Fruit fly (Drosophila melanogaster) whole organism, embryonic: ENCODE data around the gene CG42716.

Experiments
- Abd-B ChIP-seq: fragments of 200-800 bp; sonication (Bioruptor generic); optimal IDR thresholded peaks from 2 replicates; lab custom pipeline; 2018; ENCODE audit warnings: missing biosample characterization, mild to moderate bottlenecking, missing genetic modification characterization, moderate library complexity
- Atf6 ChIP-seq: fragments of 200-800 bp; sonication (Bioruptor generic); IDR thresholded peaks from 2 replicates; pipeline ENCODE4 v1.3.6; 2022; ENCODE audit warnings: missing biosample characterization, missing genetic modification characterization
- CG10274 ChIP-seq: fragments of 200-800 bp; sonication (Bioruptor generic); optimal IDR thresholded peaks from 3 replicates; lab custom pipeline; 2017; ENCODE audit warnings: missing biosample characterization, mild to moderate bottlenecking, missing genetic modification characterization
- CG10543 ChIP-seq: fragments of 200-800 bp; sonication (Bioruptor generic); optimal IDR thresholded peaks from 3 replicates; lab custom pipeline; 2017; ENCODE audit warnings: missing biosample characterization, mild to moderate bottlenecking, missing genetic modification characterization, moderate library complexity
- CG11247 ChIP-seq: fragments of 200-800 bp; sonication (Bioruptor generic); IDR thresholded peaks from 2 replicates; pipeline ENCODE4 v1.3.6; 2022; ENCODE audit warnings: missing biosample characterization, missing genetic modification characterization
- CG13775 ChIP-seq: fragments of 200-800 bp; sonication (Bioruptor generic); optimal IDR thresholded peaks from 3 replicates; lab custom pipeline; 2017; ENCODE audit warnings: missing biosample characterization, mild to moderate bottlenecking, missing genetic modification characterization
- CG1792 ChIP-seq: fragments of 200-800 bp; sonication (Bioruptor generic); optimal IDR thresholded peaks from 2 replicates; lab custom pipeline; 2016; ENCODE audit warnings: missing biosample characterization, missing genetic modification characterization
- CG2199 ChIP-seq: fragments of 200-800 bp; sonication (Bioruptor generic); IDR thresholded peaks from 3 replicates; pipeline ENCODE4 v1.3.6; 2022; ENCODE audit warnings: missing biosample characterization, missing genetic modification characterization
- CG30431 ChIP-seq: fragments of 200-800 bp; sonication (Bioruptor generic); optimal IDR thresholded peaks from 2 replicates; lab custom pipeline; 2017; ENCODE audit warnings: missing biosample characterization, missing genetic modification characterization
- CG31224 ChIP-seq: fragments of 200-800 bp; sonication (Bioruptor generic); IDR thresholded peaks from 2 replicates; pipeline ENCODE4 v1.3.6; 2022; ENCODE audit warnings: missing biosample characterization, missing genetic modification characterization
- CG31365 ChIP-seq: fragments of 200-800 bp; sonication (Bioruptor generic); optimal IDR thresholded peaks from 2 replicates; lab custom pipeline; 2018; ENCODE audit warnings: missing biosample characterization, mild to moderate bottlenecking, missing genetic modification characterization
- CG3838 ChIP-seq: fragments of 200-800 bp; sonication (Bioruptor generic); optimal IDR thresholded peaks from 3 replicates; lab custom pipeline; 2016; ENCODE audit warnings: missing biosample characterization, missing genetic modification characterization
- CG4707 ChIP-seq: fragments of 200-800 bp; sonication (Bioruptor generic); optimal IDR thresholded peaks from 2 replicates; lab custom pipeline; 2018; ENCODE audit warnings: missing biosample characterization, mild to moderate bottlenecking, missing genetic modification characterization, moderate library complexity
- CG8281 ChIP-seq: fragments of 200-800 bp; sonication (Bioruptor generic); optimal IDR thresholded peaks from 2 replicates; lab custom pipeline; 2018; ENCODE audit warnings: missing biosample characterization, mild to moderate bottlenecking, missing genetic modification characterization, moderate library complexity
- CG8924 ChIP-seq: fragments of 200-800 bp; optimal IDR thresholded peaks from 3 replicates; lab custom pipeline; 2019; ENCODE audit warnings: missing biosample characterization, mild to moderate bottlenecking, missing genetic modification characterization, moderate library complexity
- CrebB ChIP-seq: fragments of 200-800 bp; sonication (Bioruptor generic); optimal IDR thresholded peaks from 3 replicates; lab custom pipeline; 2018; ENCODE audit warnings: missing biosample characterization, mild to moderate bottlenecking, missing genetic modification characterization
- D19B ChIP-seq: fragments of 200-800 bp; sonication (Bioruptor generic); optimal IDR thresholded peaks from 2 replicates; lab custom pipeline; 2017; ENCODE audit warnings: missing biosample characterization, mild to moderate bottlenecking, missing genetic modification characterization
- HHEX ChIP-seq: fragments of 200-800 bp; sonication (Bioruptor generic); optimal IDR thresholded peaks from 3 replicates; lab custom pipeline; 2017; ENCODE audit warnings: missing biosample characterization, mild to moderate bottlenecking, missing genetic modification characterization, missing genetic modification reagents
- HLHmδ ChIP-seq: fragments of 200-800 bp; sonication (Bioruptor generic); optimal IDR thresholded peaks from 2 replicates; lab custom pipeline; 2018; ENCODE audit warnings: missing biosample characterization, mild to moderate bottlenecking, missing genetic modification characterization, moderate library complexity
- Hr51 ChIP-seq, 2 experiments: fragments of 200-800 bp; sonication (Bioruptor generic); optimal IDR thresholded peaks; 2 replicates in 1 of 2; 3 replicates in 1 of 2; lab custom pipeline; 2016 to 2018; ENCODE audit warnings: missing biosample characterization in 2 of 2, missing genetic modification characterization in 2 of 2, mild to moderate bottlenecking in 1 of 2, moderate library complexity in 1 of 2
- Hr78 ChIP-seq, 2 experiments: fragments of 200-800 bp in 1 of 2; fragments of >200 bp in 1 of 2; sonication (Bioruptor generic) in 1 of 2; optimal IDR thresholded peaks; 2 replicates each; lab custom pipeline; 2017 to 2019; ENCODE audit warnings: missing biosample characterization in 2 of 2, missing genetic modification characterization in 2 of 2, mild to moderate bottlenecking in 1 of 2, moderate library complexity in 1 of 2
- Jarid2 ChIP-seq: fragments of 200-800 bp; sonication (Bioruptor generic); optimal IDR thresholded peaks from 3 replicates; lab custom pipeline; 2017; ENCODE audit warnings: mild to moderate bottlenecking, missing biosample characterization, missing genetic modification reagents, missing genetic modification characterization
- Mad ChIP-seq: fragments of 200-800 bp; sonication (Bioruptor generic); optimal IDR thresholded peaks from 2 replicates; lab custom pipeline; 2016; ENCODE audit warnings: missing biosample characterization, missing genetic modification characterization
- Nf-YA ChIP-seq: fragments of 200-800 bp; sonication (Bioruptor generic); IDR thresholded peaks from 2 replicates; pipeline ENCODE4 v1.3.6; 2022; ENCODE audit warnings: missing biosample characterization, missing genetic modification characterization
- Optix ChIP-seq: fragments of 200-800 bp; sonication (Bioruptor generic); IDR thresholded peaks from 3 replicates; pipeline ENCODE4 v1.3.6; 2022; ENCODE audit warnings: missing biosample characterization, missing genetic modification characterization
- Spps ChIP-seq: fragments of 200-800 bp; sonication (Bioruptor generic); optimal IDR thresholded peaks from 2 replicates; lab custom pipeline; 2018; ENCODE audit warnings: missing biosample characterization, mild to moderate bottlenecking, missing genetic modification characterization
- Sry-β ChIP-seq: fragments of 200-800 bp; sonication (Bioruptor generic); optimal IDR thresholded peaks from 2 replicates; lab custom pipeline; 2018; ENCODE audit warnings: missing biosample characterization, mild to moderate bottlenecking, missing genetic modification characterization, moderate library complexity
- Tbp ChIP-seq: fragments of >200 bp; optimal IDR thresholded peaks from 2 replicates; lab custom pipeline; 2018; ENCODE audit warnings: missing biosample characterization, missing genetic modification characterization
- Vsx1 ChIP-seq: fragments of 200-800 bp; sonication (Bioruptor generic); optimal IDR thresholded peaks from 2 replicates; lab custom pipeline; 2017; ENCODE audit warnings: missing biosample characterization, mild to moderate bottlenecking, missing genetic modification characterization, missing genetic modification reagents
- Xrp1 ChIP-seq: fragments of 200-800 bp; sonication (Bioruptor generic); IDR thresholded peaks from 2 replicates; pipeline ENCODE4 v1.3.6; 2022; ENCODE audit warnings: missing biosample characterization, missing genetic modification characterization
- abd-A ChIP-seq: fragments of 200-800 bp; sonication (Bioruptor generic); optimal IDR thresholded peaks from 3 replicates; lab custom pipeline; 2019; ENCODE audit warnings: missing biosample characterization, mild to moderate bottlenecking, missing genetic modification characterization, moderate library complexity
- ato ChIP-seq: fragments of 200-800 bp; sonication (Bioruptor generic); IDR thresholded peaks from 2 replicates; pipeline ENCODE4 v1.3.6; 2022; ENCODE audit warnings: missing biosample characterization, missing genetic modification characterization; ENCODE audit not compliant: partially characterized antibody
- bowl ChIP-seq: fragments of 200-800 bp; sonication (Bioruptor generic); IDR thresholded peaks from 2 replicates; pipeline ENCODE4 v1.3.6; 2022; ENCODE audit warnings: missing biosample characterization, missing genetic modification characterization
- bsh ChIP-seq, 2 experiments: fragments of 200-800 bp; sonication (Bioruptor generic); optimal IDR thresholded peaks; 2 replicates each; lab custom pipeline; 2017 to 2018; ENCODE audit warnings: mild to moderate bottlenecking in 2 of 2, missing biosample characterization in 2 of 2, missing genetic modification characterization in 2 of 2, moderate library complexity in 1 of 2
- btn ChIP-seq: fragments of 200-800 bp; sonication (Bioruptor generic); optimal IDR thresholded peaks from 2 replicates; lab custom pipeline; 2016; ENCODE audit warnings: missing biosample characterization, missing genetic modification characterization
- dan ChIP-seq: fragments of 200-800 bp; sonication (Bioruptor generic); IDR thresholded peaks from 2 replicates; pipeline ENCODE4 v1.3.6; 2022; ENCODE audit warnings: missing biosample characterization, missing genetic modification characterization
- pan ChIP-seq, 4 experiments: fragments of >200 bp in 3 of 4; fragments of 200-800 bp in 1 of 4; sonication (Bioruptor generic) in 1 of 4; optimal IDR thresholded peaks in 3 of 4; IDR thresholded peaks in 1 of 4; 2 replicates each; pipeline versions ENCODE4 v1.3.6 to Lab custom; 2017 to 2022; ENCODE audit warnings: missing biosample characterization in 2 of 4, missing genetic modification characterization in 2 of 4, mixed read lengths in 1 of 4
- pnt ChIP-seq: fragments of 200-800 bp; sonication (Bioruptor generic); optimal IDR thresholded peaks from 3 replicates; lab custom pipeline; 2016; ENCODE audit warnings: missing biosample characterization, missing genetic modification characterization
- row ChIP-seq: fragments of 200-800 bp; sonication (Bioruptor generic); IDR thresholded peaks from 3 replicates; pipeline ENCODE4 v1.3.6; 2022; ENCODE audit warnings: missing biosample characterization, missing genetic modification characterization
- run ChIP-seq: fragments of 200-800 bp; sonication (Bioruptor generic); optimal IDR thresholded peaks from 3 replicates; lab custom pipeline; 2018; ENCODE audit warnings: missing biosample characterization, mild to moderate bottlenecking, missing genetic modification characterization
- seq ChIP-seq: fragments of 200-800 bp; sonication (Bioruptor generic); IDR thresholded peaks from 2 replicates; pipeline ENCODE4 v1.3.6; 2022; ENCODE audit warnings: missing biosample characterization, missing genetic modification characterization
- sisA ChIP-seq: fragments of 200-800 bp; sonication (Bioruptor generic); IDR thresholded peaks from 2 replicates; pipeline ENCODE4 v1.3.6; 2022; ENCODE audit warnings: missing biosample characterization, missing genetic modification characterization
- slp2 ChIP-seq: fragments of 200-800 bp; sonication (Bioruptor generic); optimal IDR thresholded peaks from 2 replicates; lab custom pipeline; 2016; ENCODE audit warnings: missing biosample characterization, missing genetic modification characterization
- ssp ChIP-seq: fragments of 200-800 bp; sonication (Bioruptor generic); IDR thresholded peaks from 2 replicates; pipeline ENCODE4 v1.3.6; 2022; ENCODE audit warnings: missing biosample characterization, missing genetic modification characterization
- stc ChIP-seq: fragments of 200-800 bp; sonication (Bioruptor generic); IDR thresholded peaks from 2 replicates; pipeline ENCODE4 v1.3.6; 2022; ENCODE audit warnings: missing biosample characterization, missing genetic modification characterization
- sug ChIP-seq: fragments of 200-800 bp; optimal IDR thresholded peaks from 2 replicates; lab custom pipeline; 2019; ENCODE audit warnings: missing biosample characterization, mild to moderate bottlenecking, missing genetic modification characterization, moderate library complexity
- tna ChIP-seq: fragments of 200-800 bp; sonication (Bioruptor generic); IDR thresholded peaks from 2 replicates; pipeline ENCODE4 v1.3.6; 2022; ENCODE audit warnings: missing biosample characterization, missing genetic modification characterization; ENCODE audit not compliant: partially characterized antibody
- vvl ChIP-seq: fragments of 200-800 bp; sonication (Bioruptor generic); IDR thresholded peaks from 2 replicates; pipeline ENCODE4 v1.3.6; 2022; ENCODE audit warnings: missing biosample characterization, missing genetic modification characterization
- zfh1 ChIP-seq: fragments of 200-800 bp; sonication (Bioruptor generic); IDR thresholded peaks from 3 replicates; pipeline ENCODE4 v1.3.6; 2022; ENCODE audit warnings: missing biosample characterization, missing genetic modification characterization

CG42716 gene

dm6 chr3L:16056101-16056891 lies 22.7 kb downstream of the CG42716 start (continued):
- TF ChIP-seq Hr78 (GFP tag; optimal IDR thresholded peaks at IDR 0.05; lab: Kevin White, UChicago) (peak in 1 of 2 experiments; percentile 71), slp2 (GFP tag; lab: Kevin White, UChicago) (no peak), Jarid2 (no peak), btn (GFP tag; lab: Kevin White, UChicago) (no peak), Nf-YA (no peak), dan (GFP tag; lab: Robert Waterston, UW) (no peak), CG31224 (GFP tag; lab: Robert Waterston, UW) (no peak), row (GFP tag; lab: Robert Waterston, UW) (no peak), sug (tag; lab: Kevin White, UChicago) (no peak), run (tag; lab: Kevin White, UChicago) (no peak), abd-A (no peak), CG3838 (no peak), CG31365 (tag; lab: Kevin White, UChicago) (no peak), CG8924 (tag; lab: Kevin White, UChicago) (no peak), Tbp (GFP tag; lab: Kevin White, UChicago) (no peak), CG30431 (GFP tag; lab: Kevin White, UChicago) (no peak), CG11247 (GFP tag; lab: Robert Waterston, UW) (no peak), Atf6 (GFP tag; lab: Robert Waterston, UW) (no peak), vvl (GFP tag; lab: Robert Waterston, UW) (no peak), pan (optimal IDR thresholded peaks at IDR 0.05; lab: Kevin White, UChicago) (no peak), pan (GFP tag; optimal IDR thresholded peaks at IDR 0.05 in 1 of 2, IDR thresholded peaks at IDR 0.05 in 1 of 2) (no peak), CG1792 (GFP tag; lab: Kevin White, UChicago) (no peak), Abd-B (GFP tag; lab: Kevin White, UChicago) (no peak), D19B (GFP tag; lab: Kevin White, UChicago) (no peak), CG8281 (tag; lab: Kevin White, UChicago) (peak; percentile 3), ato (no peak), Sry-β (peak; percentile 16), CG13775 (GFP tag; lab: Kevin White, UChicago) (no peak), Vsx1 (peak; percentile 20), CG10274 (GFP tag; lab: Kevin White, UChicago) (no peak), HHEX (no peak), CG2199 (GFP tag; lab: Robert Waterston, UW) (no peak), stc (no peak), bsh (GFP tag; optimal IDR thresholded peaks at IDR 0.05; lab: Kevin White, UChicago) (peak in 1 of 2 experiments; percentile 56), CrebB (tag; lab: Kevin White, UChicago) (no peak), CG10543 (GFP tag; lab: Kevin White, UChicago) (peak; percentile 31), sisA (GFP tag; lab: Robert Waterston, UW) (no peak), zfh1 (GFP tag; lab: Robert Waterston, UW) (peak; percentile 40; the same call in 1 of the 3 replicates), Xrp1 (peak; percentile 67), seq (GFP tag; lab: Robert Waterston, UW) (no peak), Mad (GFP tag; lab: Kevin White, UChicago) (no peak), HLHmδ (GFP tag; lab: Kevin White, UChicago) (peak; percentile 55), tna (GFP tag; lab: Robert Waterston, UW) (no peak), ssp (GFP tag; lab: Robert Waterston, UW) (no peak), CG4707 (no peak), bowl (GFP tag; lab: Robert Waterston, UW) (no peak), Spps (tag; lab: Kevin White, UChicago) (peak; percentile 51), pnt (no peak), Hr51 (GFP tag; optimal IDR thresholded peaks at IDR 0.05; lab: Kevin White, UChicago) (no peak), Optix (GFP tag; lab: Robert Waterston, UW) (no peak)
